Worm (Caenorhabditis elegans) whole organism, L4 larva: ENCODE results near the gene hyl-1.

Experiments
- nhr-28 ChIP-seq: fragments of 150-350 bp; optimal IDR thresholded peaks from 2 replicates; lab custom pipeline; 2014; ENCODE audit warnings: missing biosample characterization, missing genetic modification characterization
- tag-97 ChIP-seq: fragments of 200-800 bp; sonication (Bioruptor generic); IDR thresholded peaks from 2 replicates; pipeline ENCODE4 v1.3.6; 2022; ENCODE audit warnings: missing genetic modification characterization, missing compliant biosample characterization

ce11 chrIV:8540268-8540667, 1.3 kb downstream of the hyl-1 start:
- TF ChIP-seq tag-97 (GFP tag; lab: Robert Waterston, UW) (no peak), nhr-28 (tag; lab: Kevin White, UChicago) (peak; percentile 71)
